Worm (Caenorhabditis elegans): Measurements from ENCODE around the gene pssy-1.

DNA sequence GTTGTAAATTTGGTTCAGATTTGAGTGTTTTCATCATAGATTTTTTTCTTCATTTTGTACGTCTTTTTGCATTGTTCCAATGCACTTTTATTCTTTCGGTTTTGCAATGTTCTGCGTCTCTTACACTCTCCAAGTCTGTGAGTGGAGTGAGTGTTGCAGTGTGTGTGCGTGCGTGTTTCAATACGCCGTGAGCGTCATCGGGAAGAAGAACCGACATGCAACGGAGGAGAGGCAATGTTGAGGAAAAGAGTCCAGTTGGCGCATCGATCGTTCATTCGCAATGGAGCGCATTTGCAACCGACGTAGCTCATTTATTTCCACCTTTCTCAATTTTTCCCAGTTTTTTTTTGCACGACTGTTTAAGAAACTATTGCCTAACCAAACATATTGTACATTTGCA lies 6.8 kb upstream of the pssy-1 start, which contains the start of gene ZC506.1:
- peak; percentile 79 for TF ChIP-seq flt-1 (GFP tag; IDR thresholded peaks at IDR 0.05)
- TF ChIP-seq klf-2 (GFP tag; conservative IDR thresholded peaks at IDR 0.05): no peak
- no peak for TF ChIP-seq tab-1 (GFP tag; IDR thresholded peaks at IDR 0.05)
- peak; percentile 95 for TF ChIP-seq T22C8.4 (GFP tag; IDR thresholded peaks at IDR 0.05)
- TF ChIP-seq cog-1 (tag; optimal IDR thresholded peaks at IDR 0.05): peak; percentile 93
- TF ChIP-seq med-1 (GFP tag; optimal IDR thresholded peaks at IDR 0.05; ENCODE audit: insufficient read depth): no peak
- TF ChIP-seq ref-1 (GFP tag; conservative IDR thresholded peaks at IDR 0.05): no peak

All from whole organism, midembryonic.